Worm (Caenorhabditis elegans) whole organism, L2 larva: ENCODE measurements around the gene T10B9.14.

Experiments used
- C34F6.9 ChIP-seq: fragments of 150-350 bp; optimal IDR thresholded peaks from 2 replicates; lab custom pipeline; 2014; ENCODE audit warnings: missing biosample characterization, missing genetic modification characterization
- F13H6.1 ChIP-seq: sonication (generic microtip); optimal IDR thresholded peaks from 2 replicates; lab custom pipeline; 2016; ENCODE audit warnings: missing genetic modification characterization, missing compliant biosample characterization
- R02D3.7 ChIP-seq: fragments of 150-350 bp; optimal IDR thresholded peaks from 2 replicates; lab custom pipeline; 2014; ENCODE audit warnings: missing biosample characterization, missing genetic modification characterization
- alr-1 ChIP-seq: fragments of 150-350 bp; optimal IDR thresholded peaks from 2 replicates; lab custom pipeline; 2014; ENCODE audit warnings: missing biosample characterization, missing genetic modification characterization
- aly-2 ChIP-seq: fragments of 150-350 bp; optimal IDR thresholded peaks from 2 replicates; lab custom pipeline; 2014; ENCODE audit warnings: missing biosample characterization, missing genetic modification characterization
- ama-1 ChIP-seq: fragments of 150-350 bp; optimal IDR thresholded peaks from 2 replicates; lab custom pipeline; 2018; ENCODE audit warnings: inconsistent platforms
- blmp-1 ChIP-seq: sonication (generic microtip); optimal IDR thresholded peaks from 2 replicates; lab custom pipeline; 2017; ENCODE audit warnings: missing genetic modification characterization, mild to moderate bottlenecking, missing compliant biosample characterization, antibody characterized with exemption, moderate library complexity; ENCODE audit not compliant: insufficient read depth
- ceh-16 ChIP-seq: fragments of 150-350 bp; optimal IDR thresholded peaks from 2 replicates; lab custom pipeline; 2014; ENCODE audit warnings: missing biosample characterization, missing genetic modification characterization
- ceh-82 ChIP-seq: fragments of 150-350 bp; optimal IDR thresholded peaks from 2 replicates; lab custom pipeline; 2014; ENCODE audit warnings: missing biosample characterization, missing genetic modification characterization
- crh-2 ChIP-seq: sonication (generic microtip); optimal IDR thresholded peaks from 2 replicates; lab custom pipeline; 2017; ENCODE audit warnings: missing biosample characterization, missing genetic modification characterization
- dmd-4 ChIP-seq: sonication (generic microtip); optimal IDR thresholded peaks from 2 replicates; lab custom pipeline; 2017; ENCODE audit warnings: missing biosample characterization, missing genetic modification characterization
- egl-27 ChIP-seq: sonication (generic microtip); optimal IDR thresholded peaks from 3 replicates; lab custom pipeline; 2017; ENCODE audit warnings: missing biosample characterization, missing genetic modification reagents, missing genetic modification characterization
- elt-1 ChIP-seq: fragments of 150-350 bp; optimal IDR thresholded peaks from 2 replicates; lab custom pipeline; 2014; ENCODE audit warnings: missing biosample characterization, missing genetic modification characterization
- fos-1 ChIP-seq: fragments of 150-350 bp; optimal IDR thresholded peaks from 2 replicates; lab custom pipeline; 2014; ENCODE audit warnings: missing biosample characterization, missing genetic modification characterization
- lin-11 ChIP-seq: fragments of 150-350 bp; sonication (generic microtip); optimal IDR thresholded peaks from 2 replicates; lab custom pipeline; 2014; ENCODE audit warnings: missing biosample characterization, missing genetic modification characterization, inconsistent platforms, mixed read lengths
- lin-39 ChIP-seq: fragments of 150-350 bp; optimal IDR thresholded peaks from 2 replicates; lab custom pipeline; 2014; ENCODE audit warnings: missing biosample characterization, missing genetic modification reagents, missing genetic modification characterization
- lsy-2 ChIP-seq, 2 experiments: fragments of 150-350 bp in 1 of 2; sonication (generic microtip) in 1 of 2; optimal IDR thresholded peaks; 2 replicates each; lab custom pipeline; 2014 to 2017; ENCODE audit warnings: missing biosample characterization in 2 of 2, missing genetic modification characterization in 2 of 2
- mab-5 ChIP-seq: fragments of 150-350 bp; optimal IDR thresholded peaks from 2 replicates; lab custom pipeline; 2014; ENCODE audit warnings: missing biosample characterization, missing genetic modification characterization
- mbf-1 ChIP-seq: sonication (generic microtip); optimal IDR thresholded peaks from 2 replicates; lab custom pipeline; 2017; ENCODE audit warnings: missing biosample characterization, missing genetic modification characterization
- mdl-1 ChIP-seq, 2 experiments: fragments of 150-350 bp in 1 of 2; sonication (generic microtip) in 1 of 2; optimal IDR thresholded peaks; 2 replicates each; lab custom pipeline; 2017; ENCODE audit warnings: missing biosample characterization in 2 of 2, missing genetic modification characterization in 2 of 2
- nhr-12 ChIP-seq: fragments of 150-350 bp; optimal IDR thresholded peaks from 2 replicates; lab custom pipeline; 2014; ENCODE audit warnings: missing biosample characterization, missing genetic modification characterization
- nhr-129 ChIP-seq: fragments of 150-350 bp; optimal IDR thresholded peaks from 2 replicates; lab custom pipeline; 2014; ENCODE audit warnings: missing biosample characterization, missing genetic modification characterization
- nhr-237 ChIP-seq: fragments of 150-350 bp; optimal IDR thresholded peaks from 2 replicates; lab custom pipeline; 2014; ENCODE audit warnings: missing biosample characterization, missing genetic modification characterization
- nhr-25 ChIP-seq: fragments of 150-350 bp; sonication (generic microtip); optimal IDR thresholded peaks from 3 replicates; lab custom pipeline; 2014; ENCODE audit warnings: missing biosample characterization, missing genetic modification characterization
- nhr-6 ChIP-seq: fragments of 150-350 bp; optimal IDR thresholded peaks from 2 replicates; lab custom pipeline; 2014; ENCODE audit warnings: missing biosample characterization, missing genetic modification characterization
- peb-1 ChIP-seq: fragments of 150-350 bp; optimal IDR thresholded peaks from 2 replicates; lab custom pipeline; 2014; ENCODE audit warnings: missing biosample characterization, missing genetic modification characterization
- sem-4 ChIP-seq: fragments of 150-350 bp; optimal IDR thresholded peaks from 2 replicates; lab custom pipeline; 2014; ENCODE audit warnings: missing biosample characterization, missing genetic modification reagents, missing genetic modification characterization
- skn-1 ChIP-seq: sonication (generic microtip); optimal IDR thresholded peaks from 2 replicates; lab custom pipeline; 2017; ENCODE audit warnings: missing biosample characterization, missing genetic modification characterization
- sma-3 ChIP-seq: sonication (generic microtip); optimal IDR thresholded peaks from 2 replicates; lab custom pipeline; 2016; ENCODE audit warnings: missing genetic modification reagents, missing genetic modification characterization, missing compliant biosample characterization
- sma-9 ChIP-seq, 2 experiments: fragments of 150-350 bp in 1 of 2; sonication (generic microtip) in 1 of 2; optimal IDR thresholded peaks; 2 replicates each; lab custom pipeline; 2014 to 2016; ENCODE audit warnings: missing genetic modification characterization in 2 of 2, mild to moderate bottlenecking in 1 of 2, missing biosample characterization in 1 of 2, missing compliant biosample characterization in 1 of 2, missing genetic modification reagents in 1 of 2, moderate library complexity in 1 of 2
- snpc-4 ChIP-seq: fragments of 150-350 bp; optimal IDR thresholded peaks from 2 replicates; lab custom pipeline; 2014; ENCODE audit warnings: missing biosample characterization, missing genetic modification characterization
- unc-62 ChIP-seq: fragments of 150-350 bp; optimal IDR thresholded peaks from 2 replicates; lab custom pipeline; 2014; ENCODE audit warnings: missing biosample characterization, missing genetic modification reagents, missing genetic modification characterization
- zag-1 ChIP-seq: fragments of 150-350 bp; optimal IDR thresholded peaks from 2 replicates; lab custom pipeline; 2014; ENCODE audit warnings: missing biosample characterization, missing genetic modification characterization
- ztf-1 ChIP-seq: fragments of 200-800 bp; sonication (Bioruptor generic); conservative IDR thresholded peaks from 2 replicates; pipeline ENCODE4 v1.3.6; 2022; ENCODE audit warnings: missing genetic modification characterization, missing compliant biosample characterization
- ztf-11 ChIP-seq: sonication (generic microtip); optimal IDR thresholded peaks from 2 replicates; lab custom pipeline; 2017; ENCODE audit warnings: missing biosample characterization, missing genetic modification characterization

T10B9.14 gene

ce11 chrII:9742784-9743183 lies 39.5 kb downstream of the T10B9.14 start, which contains the start of gene pno-1:
TSS of gene pno-1 (minus strand) at chrII:9742884.
- TF ChIP-seq ama-1 (lab: Kevin White, UChicago): no peak
- TF ChIP-seq ceh-82 (tag; lab: Kevin White, UChicago): no peak
- TF ChIP-seq nhr-129 (tag; lab: Kevin White, UChicago): no peak
- no peak for TF ChIP-seq R02D3.7
- TF ChIP-seq mdl-1 (tag; optimal IDR thresholded peaks at IDR 0.05; lab: Kevin White, UChicago): no peak
- no peak for TF ChIP-seq blmp-1 (tag; lab: Kevin White, UChicago)
- no peak for TF ChIP-seq crh-2 (tag; lab: Kevin White, UChicago)
- TF ChIP-seq snpc-4 (tag; lab: Kevin White, UChicago): no peak
- TF ChIP-seq skn-1: no peak
- no peak for TF ChIP-seq mbf-1 (tag; lab: Kevin White, UChicago)
- no peak for TF ChIP-seq egl-27 (tag; lab: Kevin White, UChicago)
- no peak for TF ChIP-seq mab-5 (tag; lab: Kevin White, UChicago)

- no peak for TF ChIP-seq dmd-4 (tag; lab: Kevin White, UChicago)
- TF ChIP-seq ceh-16 (tag; lab: Kevin White, UChicago): no peak
- no peak for TF ChIP-seq lsy-2 (tag; optimal IDR thresholded peaks at IDR 0.05; lab: Kevin White, UChicago)
- TF ChIP-seq mbf-1 (tag; lab: Kevin White, UChicago): no peak
- TF ChIP-seq unc-62: no peak
- no peak for TF ChIP-seq peb-1 (tag; lab: Kevin White, UChicago)
- no peak for TF ChIP-seq sma-9 (GFP tag; optimal IDR thresholded peaks at IDR 0.05; lab: Kevin White, UChicago)
- no peak for TF ChIP-seq sma-9 (tag; optimal IDR thresholded peaks at IDR 0.05; lab: Kevin White, UChicago)
- no peak for TF ChIP-seq elt-1 (tag; lab: Kevin White, UChicago)
- TF ChIP-seq ztf-11: no peak
- TF ChIP-seq mab-5 (tag; lab: Kevin White, UChicago): no peak
- no peak for TF ChIP-seq nhr-237
- no peak for TF ChIP-seq nhr-12 (tag; lab: Kevin White, UChicago)
- TF ChIP-seq egl-27 (tag; lab: Kevin White, UChicago): no peak
Measured at ce11 chrII:9741400-9741799, 40.8 kb downstream of the T10B9.14 start.

ce11 chrII:9740552-9740951 lies 41.7 kb downstream of the T10B9.14 start:
- TF ChIP-seq fos-1 (tag; lab: Kevin White, UChicago) (peak; percentile 39), lin-11 (no peak), crh-2 (tag; lab: Kevin White, UChicago) (peak; percentile 42), mdl-1 (tag; optimal IDR thresholded peaks at IDR 0.05; lab: Kevin White, UChicago) (no peak), lsy-2 (tag; optimal IDR thresholded peaks at IDR 0.05; lab: Kevin White, UChicago) (peak in 1 of 2 experiments; percentile 53), sma-9 (GFP tag; optimal IDR thresholded peaks at IDR 0.05; lab: Kevin White, UChicago) (peak; percentile 10), sma-9 (tag; optimal IDR thresholded peaks at IDR 0.05; lab: Kevin White, UChicago) (no peak), ztf-1 (GFP tag; lab: Robert Waterston, UW) (no peak)
- TF ChIP-seq, all 48 proteins: peak for 4

ce11 chrII:9738820-9739219 lies 43.4 kb downstream of the T10B9.14 start:
- TF ChIP-seq aly-2 (tag; lab: Kevin White, UChicago) (no peak), C34F6.9 (tag; lab: Kevin White, UChicago) (no peak), nhr-237 (no peak), fos-1 (tag; lab: Kevin White, UChicago) (peak; percentile 81), zag-1 (tag; lab: Kevin White, UChicago) (no peak), R02D3.7 (no peak), ztf-11 (no peak), crh-2 (tag; lab: Kevin White, UChicago) (peak; percentile 36), F13H6.1 (peak; percentile 37)

- no peak for TF ChIP-seq sma-9 (GFP tag; optimal IDR thresholded peaks at IDR 0.05; lab: Kevin White, UChicago)
- TF ChIP-seq sma-9 (tag; optimal IDR thresholded peaks at IDR 0.05; lab: Kevin White, UChicago): no peak
- TF ChIP-seq dmd-4 (tag; lab: Kevin White, UChicago): no peak
- TF ChIP-seq lin-39: no peak
- no peak for TF ChIP-seq nhr-6 (tag; lab: Kevin White, UChicago)
- no peak for TF ChIP-seq crh-2 (tag; lab: Kevin White, UChicago)
- TF ChIP-seq nhr-12 (tag; lab: Kevin White, UChicago): no peak
- TF ChIP-seq ztf-11: no peak
- TF ChIP-seq sem-4 (tag; lab: Kevin White, UChicago): no peak
- TF ChIP-seq egl-27 (tag; lab: Kevin White, UChicago): no peak
- TF ChIP-seq alr-1 (tag; lab: Kevin White, UChicago): no peak
- no peak for TF ChIP-seq mab-5 (tag; lab: Kevin White, UChicago)
- no peak for TF ChIP-seq fos-1 (tag; lab: Kevin White, UChicago)
- no peak for TF ChIP-seq sma-3 (GFP tag; lab: Kevin White, UChicago)
- TF ChIP-seq nhr-25 (tag; lab: Kevin White, UChicago): no peak
- no peak for TF ChIP-seq mbf-1 (tag; lab: Kevin White, UChicago)
Measured at ce11 chrII:9735785-9736184, 46.5 kb downstream of the T10B9.14 start.
